Worm (Caenorhabditis elegans): ENCODE results near the gene atf-7.

The atf-7 gene

ce11 chrIII:4504358-4504757, 5.5 kb upstream of the atf-7 start (continued):
- TF ChIP-seq nhr-28 (tag; optimal IDR thresholded peaks at IDR 0.05): no peak
- no peak for TF ChIP-seq ceh-9 (tag; optimal IDR thresholded peaks at IDR 0.05)
- TF ChIP-seq ceh-82 (tag; optimal IDR thresholded peaks at IDR 0.05): no peak
- TF ChIP-seq mdl-1 (tag; optimal IDR thresholded peaks at IDR 0.05): no peak
- peak; percentile 65 for TF ChIP-seq fkh-10 (GFP tag; optimal IDR thresholded peaks at IDR 0.05)
- peak; percentile 8 for TF ChIP-seq pqm-1 (tag; optimal IDR thresholded peaks at IDR 0.05)
- no peak for TF ChIP-seq tbx-2 (tag; optimal IDR thresholded peaks at IDR 0.05)
- no peak for TF ChIP-seq fos-1 (tag; optimal IDR thresholded peaks at IDR 0.05)
- no peak for TF ChIP-seq snpc-4 (tag; optimal IDR thresholded peaks at IDR 0.05)
- no peak for TF ChIP-seq nhr-43 (tag; optimal IDR thresholded peaks at IDR 0.05; ENCODE audit: poor library complexity, severe bottlenecking)

- TF ChIP-seq pqm-1 (tag; optimal IDR thresholded peaks at IDR 0.05) (peak; percentile 53), ceh-28 (tag; optimal IDR thresholded peaks at IDR 0.05) (no peak), lsy-12 (tag; optimal IDR thresholded peaks at IDR 0.05) (no peak), mdl-1 (tag; optimal IDR thresholded peaks at IDR 0.05) (no peak), fos-1 (tag; optimal IDR thresholded peaks at IDR 0.05) (peak; percentile 28), nhr-43 (tag; optimal IDR thresholded peaks at IDR 0.05; ENCODE audit: poor library complexity, severe bottlenecking) (peak; percentile 41), ceh-82 (tag; optimal IDR thresholded peaks at IDR 0.05) (no peak), elt-2 (tag; optimal IDR thresholded peaks at IDR 0.05) (peak; percentile 84), nhr-25 (tag; optimal IDR thresholded peaks at IDR 0.05) (peak; percentile 55), elt-3 (tag; optimal IDR thresholded peaks at IDR 0.05) (no peak), pha-4 (tag; optimal IDR thresholded peaks at IDR 0.05) (no peak), ztf-4 (tag; optimal IDR thresholded peaks at IDR 0.05) (peak; percentile 23), nhr-23 (tag; optimal IDR thresholded peaks at IDR 0.05) (no peak), jun-1 (tag; optimal IDR thresholded peaks at IDR 0.05) (peak; percentile 6), ceh-9 (tag; optimal IDR thresholded peaks at IDR 0.05) (no peak)
These were observed 3.9 kb upstream of the atf-7 start for ce11 chrIII:4502559-4503240.

ce11 chrIII:4496085-4496484, 2.8 kb downstream of the atf-7 start:
- TF ChIP-seq nhr-25 (tag; optimal IDR thresholded peaks at IDR 0.05) (peak; percentile 19), pqm-1 (tag; optimal IDR thresholded peaks at IDR 0.05) (peak; percentile 81), mdl-1 (tag; optimal IDR thresholded peaks at IDR 0.05) (no peak), jun-1 (tag; optimal IDR thresholded peaks at IDR 0.05) (peak; percentile 52), hmg-11 (tag; optimal IDR thresholded peaks at IDR 0.05) (no peak), lsy-12 (tag; optimal IDR thresholded peaks at IDR 0.05) (peak; percentile 15), tbx-2 (tag; optimal IDR thresholded peaks at IDR 0.05) (no peak), egl-27 (tag; optimal IDR thresholded peaks at IDR 0.05) (no peak), nhr-12 (tag; optimal IDR thresholded peaks at IDR 0.05) (no peak), nhr-43 (tag; optimal IDR thresholded peaks at IDR 0.05; ENCODE audit: poor library complexity, severe bottlenecking) (peak; percentile 44), nhr-23 (tag; optimal IDR thresholded peaks at IDR 0.05) (peak; percentile 58), fos-1 (tag; optimal IDR thresholded peaks at IDR 0.05) (no peak), pha-4 (tag; optimal IDR thresholded peaks at IDR 0.05) (peak; percentile 4), elt-2 (tag; optimal IDR thresholded peaks at IDR 0.05) (peak; percentile 91), elt-3 (tag; optimal IDR thresholded peaks at IDR 0.05) (peak; percentile 6 to 53 (median 38)), nhr-11 (tag; optimal IDR thresholded peaks at IDR 0.05) (no peak), ceh-16 (tag; optimal IDR thresholded peaks at IDR 0.05) (no peak), skn-1 (tag; optimal IDR thresholded peaks at IDR 0.05) (no peak), eor-1 (tag; optimal IDR thresholded peaks at IDR 0.05) (no peak)

ce11 chrIII:4495685-4496084, 3.2 kb downstream of the atf-7 start:
- TF ChIP-seq ceh-82 (tag; optimal IDR thresholded peaks at IDR 0.05) (no peak), ama-1 (optimal IDR thresholded peaks at IDR 0.05) (no peak), unc-62 (GFP tag; optimal IDR thresholded peaks at IDR 0.05) (no peak), skn-1 (tag; optimal IDR thresholded peaks at IDR 0.05) (no peak), tbx-2 (tag; optimal IDR thresholded peaks at IDR 0.05) (no peak), nfya-1 (tag; optimal IDR thresholded peaks at IDR 0.05; ENCODE audit: insufficient read depth) (peak; percentile 18)

ce11 chrIII:4495250-4495649, 3.6 kb downstream of the atf-7 start:
- TF ChIP-seq nhr-25 (tag; optimal IDR thresholded peaks at IDR 0.05) (peak; percentile 68), nhr-23 (tag; optimal IDR thresholded peaks at IDR 0.05) (peak; percentile 68), ceh-82 (tag; optimal IDR thresholded peaks at IDR 0.05) (no peak), elt-1 (tag; optimal IDR thresholded peaks at IDR 0.05) (peak; percentile 77), nhr-43 (tag; optimal IDR thresholded peaks at IDR 0.05; ENCODE audit: poor library complexity, severe bottlenecking) (peak; percentile 46)
